Worm (Caenorhabditis elegans): Measurements from ENCODE around the gene aff-1.

The aff-1 gene

DNA sequence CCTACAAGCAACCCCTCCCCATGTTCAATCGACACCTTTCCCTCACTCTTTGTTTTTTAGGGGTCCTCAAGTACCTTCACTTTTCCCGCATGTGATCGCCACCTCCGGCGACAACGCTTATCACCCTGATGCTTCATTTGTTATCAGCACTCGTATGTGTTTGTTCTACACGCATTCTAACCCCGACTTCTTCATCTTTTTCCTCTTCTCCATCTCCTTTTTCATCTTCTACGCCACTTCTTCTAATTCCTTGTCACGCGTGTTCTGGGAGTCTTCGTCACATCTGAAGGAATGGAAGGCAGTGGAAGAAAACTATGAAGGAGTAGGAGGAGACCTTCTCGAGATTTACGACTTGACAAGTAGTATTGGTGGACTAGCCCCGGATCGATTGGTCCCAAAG is 33.5 kb downstream of the aff-1 start:
- peak; percentile 38 for TF ChIP-seq nhr-23 (tag; optimal IDR thresholded peaks at IDR 0.05)
- TF ChIP-seq elt-2 (tag; optimal IDR thresholded peaks at IDR 0.05) = peak; percentile 34
- TF ChIP-seq eor-1 (tag; optimal IDR thresholded peaks at IDR 0.05) = no peak
- TF ChIP-seq lin-39 (tag; optimal IDR thresholded peaks at IDR 0.05) = no peak
- TF ChIP-seq snpc-4 (tag; optimal IDR thresholded peaks at IDR 0.05) = no peak
- TF ChIP-seq mml-1 (tag; optimal IDR thresholded peaks at IDR 0.05) = no peak
- TF ChIP-seq unc-62 (GFP tag; optimal IDR thresholded peaks at IDR 0.05) = peak; percentile 20
- TF ChIP-seq nhr-237 (tag; optimal IDR thresholded peaks at IDR 0.05) = no peak
- TF ChIP-seq elt-1 (tag; optimal IDR thresholded peaks at IDR 0.05) = peak; percentile 29
- peak; percentile 20 for TF ChIP-seq nhr-43 (tag; optimal IDR thresholded peaks at IDR 0.05; ENCODE audit: poor library complexity, severe bottlenecking)
- TF ChIP-seq nhr-12 (tag; optimal IDR thresholded peaks at IDR 0.05) = no peak
- peak in 1 of 3 experiments; percentile 10 for TF ChIP-seq elt-3 (tag; optimal IDR thresholded peaks at IDR 0.05)
- no peak for TF ChIP-seq ceh-16 (tag; optimal IDR thresholded peaks at IDR 0.05)
- TF ChIP-seq lsy-12 (tag; optimal IDR thresholded peaks at IDR 0.05) = no peak
- no peak for TF ChIP-seq tbx-2 (tag; optimal IDR thresholded peaks at IDR 0.05)
- TF ChIP-seq ZK546.5 (tag; optimal IDR thresholded peaks at IDR 0.05) = no peak
- no peak for TF ChIP-seq ceh-9 (tag; optimal IDR thresholded peaks at IDR 0.05)

DNA sequence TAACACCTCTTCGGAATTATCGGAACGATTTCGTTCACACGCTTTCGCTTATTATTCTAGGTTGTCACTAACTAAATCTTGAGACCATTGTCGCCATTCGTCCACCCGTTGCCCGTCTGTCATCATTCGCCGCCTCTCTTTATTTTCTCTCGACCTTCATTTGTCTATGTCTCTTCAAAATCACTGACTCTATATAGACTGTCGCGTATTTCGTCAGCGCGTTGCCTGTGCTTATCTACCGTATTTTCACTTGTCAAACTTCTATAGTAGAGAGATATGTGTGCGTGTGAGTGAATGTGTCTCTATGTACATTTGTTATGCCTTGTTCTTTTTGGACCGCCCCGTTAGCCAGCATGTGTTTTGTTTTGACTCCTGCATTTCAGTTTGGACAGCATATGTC is 34.4 kb downstream of the aff-1 start:
- no peak for TF ChIP-seq unc-39 (tag; optimal IDR thresholded peaks at IDR 0.05)
- TF ChIP-seq nfya-1 (tag; optimal IDR thresholded peaks at IDR 0.05; ENCODE audit: insufficient read depth) = peak; percentile 52
- TF ChIP-seq mml-1 (tag; optimal IDR thresholded peaks at IDR 0.05) = no peak
- no peak for TF ChIP-seq fkh-2 (tag; optimal IDR thresholded peaks at IDR 0.05)
- TF ChIP-seq pha-4 (tag; optimal IDR thresholded peaks at IDR 0.05) = peak; percentile 74
- TF ChIP-seq R02D3.7 (tag; optimal IDR thresholded peaks at IDR 0.05) = no peak
- TF ChIP-seq nhr-77 (tag; optimal IDR thresholded peaks at IDR 0.05) = no peak
- no peak for TF ChIP-seq ceh-82 (tag; optimal IDR thresholded peaks at IDR 0.05)
- TF ChIP-seq ceh-16 (tag; optimal IDR thresholded peaks at IDR 0.05) = no peak
- TF ChIP-seq sea-2 (GFP tag; optimal IDR thresholded peaks at IDR 0.05) = no peak
- TF ChIP-seq fkh-10 (GFP tag; optimal IDR thresholded peaks at IDR 0.05) = no peak
- no peak for TF ChIP-seq mdl-1 (tag; optimal IDR thresholded peaks at IDR 0.05)
- TF ChIP-seq ama-1 (optimal IDR thresholded peaks at IDR 0.05) = no peak
- TF ChIP-seq egl-5 (tag; optimal IDR thresholded peaks at IDR 0.05) = no peak
- no peak for TF ChIP-seq ceh-28 (tag; optimal IDR thresholded peaks at IDR 0.05)
- no peak for TF ChIP-seq ztf-11 (tag; optimal IDR thresholded peaks at IDR 0.05)
- TF ChIP-seq nhr-28 (tag; optimal IDR thresholded peaks at IDR 0.05) = no peak
- peak in 1 of 3 experiments; percentile 74 for TF ChIP-seq elt-3 (tag; optimal IDR thresholded peaks at IDR 0.05)
- peak; percentile 52 for TF ChIP-seq nhr-23 (tag; optimal IDR thresholded peaks at IDR 0.05)
- peak; percentile 71 for TF ChIP-seq elt-2 (tag; optimal IDR thresholded peaks at IDR 0.05)
- no peak for TF ChIP-seq daf-12 (tag; optimal IDR thresholded peaks at IDR 0.05)
- no peak for TF ChIP-seq ceh-9 (tag; optimal IDR thresholded peaks at IDR 0.05)
- TF ChIP-seq nhr-76 (tag; optimal IDR thresholded peaks at IDR 0.05) = no peak
- no peak for TF ChIP-seq zag-1 (tag; optimal IDR thresholded peaks at IDR 0.05)
- no peak for TF ChIP-seq lin-15B (tag; optimal IDR thresholded peaks at IDR 0.05)
- no peak for TF ChIP-seq nhr-67 (tag; optimal IDR thresholded peaks at IDR 0.05)
- no peak for TF ChIP-seq lsy-12 (tag; optimal IDR thresholded peaks at IDR 0.05)
- no peak for TF ChIP-seq skn-1 (tag; optimal IDR thresholded peaks at IDR 0.05)
- TF ChIP-seq snpc-4 (tag; optimal IDR thresholded peaks at IDR 0.05) = no peak
- TF ChIP-seq elt-1 (tag; optimal IDR thresholded peaks at IDR 0.05) = peak; percentile 48
- TF ChIP-seq lin-39 (tag; optimal IDR thresholded peaks at IDR 0.05) = no peak
- TF ChIP-seq unc-62 (GFP tag; optimal IDR thresholded peaks at IDR 0.05) = peak; percentile 74
- TF ChIP-seq ZK546.5 (tag; optimal IDR thresholded peaks at IDR 0.05) = no peak
- TF ChIP-seq tbx-2 (tag; optimal IDR thresholded peaks at IDR 0.05) = no peak
- no peak for TF ChIP-seq ztf-4 (tag; optimal IDR thresholded peaks at IDR 0.05)
- TF ChIP-seq jun-1 (tag; optimal IDR thresholded peaks at IDR 0.05) = peak; percentile 42
- no peak for TF ChIP-seq fos-1 (tag; optimal IDR thresholded peaks at IDR 0.05)
- TF ChIP-seq nhr-25 (tag; optimal IDR thresholded peaks at IDR 0.05) = peak; percentile 79
- TF ChIP-seq pqm-1 (tag; optimal IDR thresholded peaks at IDR 0.05) = peak; percentile 51
- no peak for TF ChIP-seq eor-1 (tag; optimal IDR thresholded peaks at IDR 0.05)
- TF ChIP-seq nhr-43 (tag; optimal IDR thresholded peaks at IDR 0.05; ENCODE audit: poor library complexity, severe bottlenecking) = no peak
- no peak for TF ChIP-seq egl-27 (tag; optimal IDR thresholded peaks at IDR 0.05)
- no peak for TF ChIP-seq nhr-11 (tag; optimal IDR thresholded peaks at IDR 0.05)
- TF ChIP-seq nhr-12 (tag; optimal IDR thresholded peaks at IDR 0.05) = no peak
- no peak for TF ChIP-seq aly-2 (tag; optimal IDR thresholded peaks at IDR 0.05)
- no peak for TF ChIP-seq nhr-237 (tag; optimal IDR thresholded peaks at IDR 0.05)
- TF ChIP-seq hmg-11 (tag; optimal IDR thresholded peaks at IDR 0.05) = peak; percentile 34

Data from whole organism, L3 larva.